Worm (Caenorhabditis elegans): ENCODE results near the gene M03B6.3.

ce11 chrX:13886195-13886594, 22.1 kb upstream of the M03B6.3 start:
- TF ChIP-seq nhr-237 (tag; optimal IDR thresholded peaks at IDR 0.05) (no peak), aha-1 (tag; optimal IDR thresholded peaks at IDR 0.05) (no peak), lsy-2 (tag; optimal IDR thresholded peaks at IDR 0.05) (no peak), jun-1 (tag; optimal IDR thresholded peaks at IDR 0.05) (no peak), nhr-12 (tag; optimal IDR thresholded peaks at IDR 0.05) (no peak), nhr-77 (tag; optimal IDR thresholded peaks at IDR 0.05) (no peak), skn-1 (tag; optimal IDR thresholded peaks at IDR 0.05) (no peak), ceh-82 (tag; optimal IDR thresholded peaks at IDR 0.05) (no peak), pqm-1 (tag; optimal IDR thresholded peaks at IDR 0.05) (no peak), unc-98 (GFP tag; IDR thresholded peaks at IDR 0.05) (no peak), egl-27 (tag; optimal IDR thresholded peaks at IDR 0.05) (no peak), aly-2 (tag; optimal IDR thresholded peaks at IDR 0.05) (no peak), elt-3 (tag; optimal IDR thresholded peaks at IDR 0.05) (no peak)
